Worm (Caenorhabditis elegans) whole organism, young adult: Measurements from ENCODE around the gene F19H8.2.

Experiments
- D2030.7 ChIP-seq: fragments of 200-800 bp; sonication (Bioruptor generic); IDR thresholded peaks from 2 replicates; pipeline ENCODE4 v1.3.6; 2022; ENCODE audit warnings: missing genetic modification reagents, missing genetic modification characterization, missing compliant biosample characterization
- F22D6.2 ChIP-seq: sonication (generic microtip); optimal IDR thresholded peaks from 2 replicates; lab custom pipeline; 2016; ENCODE audit warnings: mild to moderate bottlenecking, missing genetic modification characterization, missing compliant biosample characterization
- F49E8.2 ChIP-seq: sonication (generic microtip); optimal IDR thresholded peaks from 3 replicates; lab custom pipeline; 2017; ENCODE audit warnings: missing genetic modification characterization, mild to moderate bottlenecking, missing compliant biosample characterization, antibody characterized with exemption, moderate library complexity; ENCODE audit not compliant: insufficient read depth
- F57C9.4 ChIP-seq: sonication (generic microtip); optimal IDR thresholded peaks from 2 replicates; lab custom pipeline; 2017; ENCODE audit warnings: mild to moderate bottlenecking, missing genetic modification characterization, missing compliant biosample characterization
- K11D2.4 ChIP-seq: fragments of 200-800 bp; sonication (Bioruptor generic); IDR thresholded peaks from 2 replicates; pipeline ENCODE4 v1.3.6; 2022; ENCODE audit warnings: missing genetic modification reagents, missing genetic modification characterization, missing compliant biosample characterization
- K12H6.12 ChIP-seq: fragments of 200-800 bp; sonication (Bioruptor generic); optimal IDR thresholded peaks from 2 replicates; lab custom pipeline; 2018; ENCODE audit warnings: mild to moderate bottlenecking, missing genetic modification characterization, missing compliant biosample characterization
- T07F8.4 ChIP-seq: sonication (generic microtip); optimal IDR thresholded peaks from 2 replicates; lab custom pipeline; 2016; ENCODE audit warnings: mild to moderate bottlenecking, missing genetic modification characterization, moderate library complexity, missing compliant biosample characterization
- ama-1 ChIP-seq, 3 experiments: fragments of 150-350 bp in 1 of 3; sonication (generic microtip) in 2 of 3; optimal IDR thresholded peaks; 2 replicates each; lab custom pipeline; 2014 to 2018; ENCODE audit warnings: missing biosample characterization in 2 of 3, missing genetic modification characterization in 2 of 3, missing genetic modification reagents in 2 of 3
- aptf-3 ChIP-seq: fragments of 200-800 bp; sonication (Bioruptor generic); IDR thresholded peaks from 2 replicates; pipeline ENCODE4 v1.3.6; 2022; ENCODE audit warnings: missing genetic modification characterization, missing compliant biosample characterization
- athp-1 ChIP-seq: sonication (generic microtip); optimal IDR thresholded peaks from 2 replicates; lab custom pipeline; 2017; ENCODE audit warnings: mild to moderate bottlenecking, missing genetic modification characterization, missing compliant biosample characterization
- attf-5 ChIP-seq: fragments of 200-800 bp; sonication (Bioruptor generic); optimal IDR thresholded peaks from 2 replicates; lab custom pipeline; 2018; ENCODE audit warnings: mild to moderate bottlenecking, missing genetic modification characterization, missing compliant biosample characterization
- bed-1 ChIP-seq: fragments of 200-800 bp; sonication (Bioruptor generic); IDR thresholded peaks from 2 replicates; pipeline ENCODE4 v1.3.6; 2022; ENCODE audit warnings: missing genetic modification reagents, missing genetic modification characterization, missing compliant biosample characterization
- bed-2 ChIP-seq: fragments of 200-800 bp; sonication (Bioruptor generic); IDR thresholded peaks from 2 replicates; pipeline ENCODE4 v1.3.6; 2022; ENCODE audit warnings: missing genetic modification reagents, missing genetic modification characterization, missing compliant biosample characterization
- cebp-1 ChIP-seq, 2 experiments: fragments of 200-800 bp in 1 of 2; sonication (Bioruptor generic) in 1 of 2; sonication (generic microtip) in 1 of 2; IDR thresholded peaks in 1 of 2; optimal IDR thresholded peaks in 1 of 2; 2 replicates each; pipeline versions ENCODE4 v1.3.6 to Lab custom; 2017 to 2022; ENCODE audit warnings: missing compliant biosample characterization in 2 of 2, missing genetic modification characterization in 2 of 2, mild to moderate bottlenecking in 1 of 2, missing genetic modification reagents in 1 of 2, moderate library complexity in 1 of 2
- ceh-100 ChIP-seq: fragments of 200-800 bp; sonication (Bioruptor generic); IDR thresholded peaks from 2 replicates; pipeline ENCODE4 v1.3.6; 2022; ENCODE audit warnings: missing genetic modification reagents, missing genetic modification characterization, missing compliant biosample characterization
- ceh-58 ChIP-seq: fragments of 200-800 bp; sonication (Bioruptor generic); IDR thresholded peaks from 2 replicates; pipeline ENCODE4 v1.3.6; 2022; ENCODE audit warnings: missing genetic modification characterization, missing compliant biosample characterization
- ceh-79 ChIP-seq: sonication (generic microtip); optimal IDR thresholded peaks from 2 replicates; lab custom pipeline; 2017; ENCODE audit warnings: mild to moderate bottlenecking, missing genetic modification characterization, missing compliant biosample characterization
- chd-7 ChIP-seq: sonication (generic microtip); optimal IDR thresholded peaks from 2 replicates; lab custom pipeline; 2016; ENCODE audit warnings: mild to moderate bottlenecking, missing genetic modification characterization, moderate library complexity, missing compliant biosample characterization
- die-1 ChIP-seq: sonication (generic microtip); optimal IDR thresholded peaks from 2 replicates; lab custom pipeline; 2016; ENCODE audit warnings: missing genotype, mild to moderate bottlenecking, missing genetic modification characterization, missing compliant biosample characterization
- dpl-1 ChIP-seq: fragments of 150-350 bp; optimal IDR thresholded peaks from 2 replicates; lab custom pipeline; 2014; ENCODE audit warnings: missing biosample characterization, missing genetic modification reagents, missing genetic modification characterization
- efl-1 ChIP-seq: fragments of 150-350 bp; optimal IDR thresholded peaks from 2 replicates; lab custom pipeline; 2014; ENCODE audit warnings: missing biosample characterization, missing genetic modification reagents, missing genetic modification characterization
- ets-4 ChIP-seq: fragments of 200-800 bp; sonication (Bioruptor generic); optimal IDR thresholded peaks from 2 replicates; lab custom pipeline; 2018; ENCODE audit warnings: mild to moderate bottlenecking, missing genetic modification characterization, missing compliant biosample characterization
- hsf-1 ChIP-seq: fragments of 200-800 bp; sonication (Bioruptor generic); IDR thresholded peaks from 2 replicates; pipeline ENCODE4 v1.3.6; 2022; ENCODE audit warnings: missing genetic modification reagents, missing genetic modification characterization, missing compliant biosample characterization
- lsl-1 ChIP-seq: fragments of 200-800 bp; sonication (Bioruptor generic); optimal IDR thresholded peaks from 2 replicates; lab custom pipeline; 2018; ENCODE audit warnings: mild to moderate bottlenecking, missing genetic modification characterization, moderate library complexity, missing compliant biosample characterization
- madf-3 ChIP-seq: fragments of 200-800 bp; sonication (Bioruptor generic); IDR thresholded peaks from 2 replicates; pipeline ENCODE4 v1.3.6; 2022; ENCODE audit warnings: missing genetic modification reagents, missing genetic modification characterization, missing compliant biosample characterization
- madf-8 ChIP-seq: fragments of 200-800 bp; sonication (Bioruptor generic); conservative IDR thresholded peaks from 2 replicates; pipeline ENCODE4 v1.3.6; 2022; ENCODE audit warnings: missing genetic modification reagents, missing genetic modification characterization, missing compliant biosample characterization
- mcd-1 ChIP-seq: fragments of 200-800 bp; sonication (Bioruptor generic); IDR thresholded peaks from 2 replicates; pipeline ENCODE4 v1.3.6; 2022; ENCODE audit warnings: missing genetic modification reagents, missing genetic modification characterization, missing compliant biosample characterization
- mxl-1 ChIP-seq: sonication (generic microtip); optimal IDR thresholded peaks from 2 replicates; lab custom pipeline; 2016; ENCODE audit warnings: missing genetic modification characterization, missing compliant biosample characterization
- nfya-2 ChIP-seq: fragments of 200-800 bp; sonication (Bioruptor generic); IDR thresholded peaks from 2 replicates; pipeline ENCODE4 v1.3.6; 2022; ENCODE audit warnings: missing genetic modification reagents, missing genetic modification characterization, missing compliant biosample characterization
- nhr-179 ChIP-seq: sonication (generic microtip); optimal IDR thresholded peaks from 2 replicates; lab custom pipeline; 2016; ENCODE audit warnings: mild to moderate bottlenecking, missing genetic modification characterization, missing compliant biosample characterization
- pha-4 ChIP-seq: fragments of 150-350 bp; sonication (generic microtip); optimal IDR thresholded peaks from 2 replicates; lab custom pipeline; 2014; ENCODE audit warnings: missing biosample characterization, missing genetic modification reagents, missing genetic modification characterization
- tlf-1 ChIP-seq: fragments of 200-800 bp; sonication (Bioruptor generic); optimal IDR thresholded peaks from 2 replicates; lab custom pipeline; 2018; ENCODE audit warnings: mild to moderate bottlenecking, missing genetic modification characterization, missing compliant biosample characterization
- unc-62 ChIP-seq: fragments of 150-350 bp; optimal IDR thresholded peaks from 2 replicates; lab custom pipeline; 2014; ENCODE audit warnings: missing biosample characterization, missing genetic modification reagents, missing genetic modification characterization
- zfh-2 ChIP-seq: fragments of 200-800 bp; sonication (Bioruptor generic); conservative IDR thresholded peaks from 2 replicates; pipeline ENCODE4 v1.3.6; 2022; ENCODE audit warnings: missing genetic modification reagents, missing genetic modification characterization, missing compliant biosample characterization
- zim-3 ChIP-seq: sonication (generic microtip); optimal IDR thresholded peaks from 2 replicates; lab custom pipeline; 2017; ENCODE audit warnings: mild to moderate bottlenecking, missing genetic modification characterization, moderate library complexity, missing compliant biosample characterization
- ztf-3 ChIP-seq: fragments of 200-800 bp; sonication (Bioruptor generic); optimal IDR thresholded peaks from 2 replicates; lab custom pipeline; 2018; ENCODE audit warnings: mild to moderate bottlenecking, missing genetic modification characterization, missing compliant biosample characterization

F19H8.2 gene

DNA sequence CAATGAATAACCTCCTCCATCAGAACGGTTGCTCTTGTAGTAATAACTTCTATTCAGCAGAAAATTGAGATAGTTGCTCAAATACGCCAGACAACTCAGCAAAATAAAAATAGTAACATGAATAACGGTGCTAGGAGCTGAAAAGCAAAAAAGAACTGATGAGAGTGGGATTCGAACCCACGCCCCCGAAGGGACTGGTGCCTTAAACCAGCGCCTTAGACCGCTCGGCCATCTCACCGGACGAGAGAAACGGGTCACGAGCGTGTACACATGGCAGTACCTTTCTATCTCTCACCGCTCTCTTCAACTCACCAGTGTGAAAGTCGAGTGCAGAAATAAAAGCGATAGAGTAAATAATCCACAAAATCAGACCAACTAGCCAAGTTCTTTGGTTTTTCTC lies 29.5 kb upstream of the F19H8.2 start (continued):
- TF ChIP-seq unc-62 (GFP tag; lab: Kevin White, UChicago) (no peak), mcd-1 (peak; percentile 54), nfya-2 (GFP tag; lab: Robert Waterston, UW) (no peak), efl-1 (GFP tag; lab: Kevin White, UChicago) (no peak), F57C9.4 (tag; lab: Kevin White, UChicago) (no peak), K12H6.12 (tag; lab: Kevin White, UChicago) (peak; percentile 16)

DNA sequence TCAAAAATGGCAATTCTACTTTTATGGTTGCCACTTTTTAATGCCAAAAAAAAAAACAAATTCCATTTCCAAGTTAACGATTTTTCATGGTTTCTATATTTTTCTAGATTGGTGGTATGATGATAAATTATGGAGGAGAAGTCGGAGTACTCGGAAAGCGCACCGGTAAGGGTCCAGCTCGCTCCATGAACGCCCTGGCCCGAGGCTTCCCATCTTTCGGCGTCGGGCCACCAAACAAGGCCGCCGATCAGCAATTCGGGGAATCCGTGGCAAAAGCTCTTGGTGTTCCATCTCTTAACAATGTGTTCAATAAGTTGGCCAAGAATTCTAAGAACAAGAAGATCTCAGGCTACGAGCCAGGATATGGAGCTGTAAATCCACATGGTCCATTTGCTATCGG lies 28.4 kb upstream of the F19H8.2 start:
- TF ChIP-seq zfh-2 (GFP tag; lab: Robert Waterston, UW): peak; percentile 66
- TF ChIP-seq aptf-3 (GFP tag; lab: Robert Waterston, UW): no peak

DNA sequence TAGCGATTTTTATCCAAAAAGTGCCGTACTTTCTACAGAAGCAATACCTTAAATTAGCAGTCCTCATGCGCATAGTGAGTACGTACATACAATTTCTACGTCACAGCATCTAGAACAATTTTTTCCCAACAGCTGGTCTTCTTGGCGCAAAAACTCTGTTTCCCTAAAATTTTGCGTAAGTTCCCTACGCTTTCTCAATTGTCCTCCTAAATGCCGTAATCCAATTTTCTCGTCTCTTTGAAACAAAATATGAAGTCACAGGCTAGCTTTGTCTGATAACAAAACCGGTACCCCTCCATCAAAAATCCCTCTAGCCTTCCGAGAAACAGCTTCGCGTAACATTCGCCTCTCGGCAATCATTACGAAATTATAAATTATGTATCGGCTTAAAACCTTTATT lies 27.2 kb upstream of the F19H8.2 start, which contains the start of gene C38C6.3:
Gene C38C6.3 (plus strand): TSS at position 301 of the 400 bp plus-strand sequence.
- TF ChIP-seq die-1: no peak
- no peak for TF ChIP-seq bed-1 (GFP tag; lab: Robert Waterston, UW)
- no peak for TF ChIP-seq ceh-58 (GFP tag; lab: Robert Waterston, UW)
- TF ChIP-seq nhr-179 (tag; lab: Kevin White, UChicago): no peak
- TF ChIP-seq athp-1 (tag; lab: Kevin White, UChicago): no peak
- no peak for TF ChIP-seq F22D6.2 (tag; lab: Kevin White, UChicago)
- TF ChIP-seq madf-3 (GFP tag; lab: Robert Waterston, UW): no peak
- TF ChIP-seq cebp-1 (GFP tag; IDR thresholded peaks at IDR 0.05; lab: Robert Waterston, UW): no peak
- TF ChIP-seq cebp-1 (tag; optimal IDR thresholded peaks at IDR 0.05; lab: Kevin White, UChicago): no peak
- no peak for TF ChIP-seq bed-2 (GFP tag; lab: Robert Waterston, UW)
- no peak for TF ChIP-seq ceh-79
- TF ChIP-seq tlf-1 (GFP tag; lab: Kevin White, UChicago): no peak
- TF ChIP-seq ceh-100 (GFP tag; lab: Robert Waterston, UW): no peak
- TF ChIP-seq dpl-1 (GFP tag; lab: Kevin White, UChicago): no peak
- no peak for TF ChIP-seq pha-4
- TF ChIP-seq zim-3: no peak
- TF ChIP-seq T07F8.4 (tag; lab: Kevin White, UChicago): no peak
- TF ChIP-seq K11D2.4 (GFP tag; lab: Robert Waterston, UW): no peak
- no peak for TF ChIP-seq mxl-1 (tag; lab: Kevin White, UChicago)
- no peak for TF ChIP-seq ztf-3
- TF ChIP-seq chd-7 (tag; lab: Kevin White, UChicago): no peak
- TF ChIP-seq, all 124 proteins: peak for 0

DNA sequence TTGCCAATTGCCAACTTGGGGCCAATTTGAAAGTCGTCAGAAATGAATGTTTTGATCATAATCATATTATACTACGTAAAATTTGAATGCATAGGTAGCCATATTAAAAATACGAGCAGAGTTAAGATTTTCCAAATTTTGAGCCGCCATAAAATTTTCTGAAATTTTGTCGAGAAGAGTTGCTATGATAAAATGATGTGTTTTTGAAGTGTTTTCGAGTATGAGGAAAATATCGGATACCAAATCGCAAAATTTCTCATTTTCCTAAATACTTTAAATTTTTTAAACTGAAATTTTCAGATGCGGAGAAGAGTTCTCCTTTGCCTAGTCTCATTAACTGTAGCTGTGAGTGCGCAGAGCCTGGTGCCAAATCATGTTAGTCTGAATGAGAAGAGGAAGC lies 21.7 kb upstream of the F19H8.2 start, which contains the start of gene tag-297:
Gene tag-297 (plus strand): TSS at position 301 of the 400 bp plus-strand sequence.
- TF ChIP-seq nhr-179 (tag; lab: Kevin White, UChicago) (no peak), attf-5 (GFP tag; lab: Kevin White, UChicago) (no peak), hsf-1 (GFP tag; lab: Robert Waterston, UW) (no peak), lsl-1 (GFP tag; lab: Kevin White, UChicago) (no peak), madf-8 (GFP tag; lab: Robert Waterston, UW) (no peak), ets-4 (GFP tag; lab: Kevin White, UChicago) (no peak), ama-1 (optimal IDR thresholded peaks at IDR 0.05; lab: Kevin White, UChicago) (no peak), ama-1 (GFP tag; optimal IDR thresholded peaks at IDR 0.05; lab: Kevin White, UChicago) (no peak), F49E8.2 (tag; lab: Kevin White, UChicago) (no peak), D2030.7 (GFP tag; lab: Robert Waterston, UW) (no peak)
